Worm (Caenorhabditis elegans): Measurements from ENCODE around the gene F41B4.3.
A peak's percentile ranks its signal among the peaks of the same experiment; 100 is the strongest.
"Not testable (repeated sequence)": the region's sequence is repeated elsewhere in the genome, so short reads cannot be mapped to it uniquely, and the experiment has no call there.

The F41B4.3 gene

ce11 chrX:6875273-6875672 is 39.4 kb upstream of the F41B4.3 start:
- TF ChIP-seq unc-62 (GFP tag; optimal IDR thresholded peaks at IDR 0.05) (no peak), F13H6.1 (tag; optimal IDR thresholded peaks at IDR 0.05) (no peak), nhr-25 (tag; optimal IDR thresholded peaks at IDR 0.05) (no peak), nhr-11 (tag; optimal IDR thresholded peaks at IDR 0.05) (no peak), sem-4 (tag; optimal IDR thresholded peaks at IDR 0.05) (no peak), ztf-11 (tag; optimal IDR thresholded peaks at IDR 0.05) (no peak), lsy-2 (tag; optimal IDR thresholded peaks at IDR 0.05) (no peak), R02D3.7 (tag; optimal IDR thresholded peaks at IDR 0.05) (no peak), zag-1 (tag; optimal IDR thresholded peaks at IDR 0.05) (no peak), lin-39 (tag; optimal IDR thresholded peaks at IDR 0.05) (no peak), dmd-4 (tag; optimal IDR thresholded peaks at IDR 0.05) (no peak), nhr-129 (tag; optimal IDR thresholded peaks at IDR 0.05) (no peak), sma-3 (GFP tag; optimal IDR thresholded peaks at IDR 0.05) (no peak), skn-1 (tag; optimal IDR thresholded peaks at IDR 0.05) (no peak), nhr-21 (tag; optimal IDR thresholded peaks at IDR 0.05) (no peak), nhr-23 (tag; optimal IDR thresholded peaks at IDR 0.05) (no peak), nhr-77 (tag; optimal IDR thresholded peaks at IDR 0.05) (no peak)

ce11 chrX:6874723-6875122 is 38.8 kb upstream of the F41B4.3 start, which contains the start of gene F41C6.4:
TSS of gene F41C6.4 (minus strand) at chrX:6874823.
- no peak for TF ChIP-seq aly-2 (tag; optimal IDR thresholded peaks at IDR 0.05)
- TF ChIP-seq lsy-2 (tag; optimal IDR thresholded peaks at IDR 0.05), result no peak
- no peak for TF ChIP-seq C34F6.9 (tag; optimal IDR thresholded peaks at IDR 0.05)
- TF ChIP-seq unc-39 (tag; optimal IDR thresholded peaks at IDR 0.05), result no peak
- TF ChIP-seq F13H6.1 (tag; optimal IDR thresholded peaks at IDR 0.05), result no peak
- no peak for TF ChIP-seq lin-11 (tag; optimal IDR thresholded peaks at IDR 0.05)

- not testable (repeated sequence) for TF ChIP-seq ztf-1 (GFP tag; conservative IDR thresholded peaks at IDR 0.05); elt-1 (tag; optimal IDR thresholded peaks at IDR 0.05); sma-9 (GFP tag; optimal IDR thresholded peaks at IDR 0.05); sma-9 (tag; optimal IDR thresholded peaks at IDR 0.05)
These were observed 32.8 kb upstream of the F41B4.3 start, which contains the start of gene C53B7.6 for ce11 chrX:6868669-6869068. TSS of gene C53B7.6 (minus strand) at chrX:6868769.

- no peak for TF ChIP-seq nhr-12 (tag; optimal IDR thresholded peaks at IDR 0.05)
- no peak for TF ChIP-seq dmd-4 (tag; optimal IDR thresholded peaks at IDR 0.05)
- TF ChIP-seq ceh-16 (tag; optimal IDR thresholded peaks at IDR 0.05), result no peak
- TF ChIP-seq aly-2 (tag; optimal IDR thresholded peaks at IDR 0.05), result no peak
- no peak for TF ChIP-seq ztf-1 (GFP tag; conservative IDR thresholded peaks at IDR 0.05)
- no peak for TF ChIP-seq lsy-2 (tag; optimal IDR thresholded peaks at IDR 0.05)
- no peak for TF ChIP-seq unc-62 (GFP tag; optimal IDR thresholded peaks at IDR 0.05)
- peak; percentile 66 for TF ChIP-seq crh-2 (tag; optimal IDR thresholded peaks at IDR 0.05)
- no peak for TF ChIP-seq snpc-4 (tag; optimal IDR thresholded peaks at IDR 0.05)
- TF ChIP-seq lin-11 (tag; optimal IDR thresholded peaks at IDR 0.05), result no peak
- TF ChIP-seq nhr-129 (tag; optimal IDR thresholded peaks at IDR 0.05), result peak; percentile 66
- TF ChIP-seq nhr-237 (tag; optimal IDR thresholded peaks at IDR 0.05), result no peak
- TF ChIP-seq skn-1 (tag; optimal IDR thresholded peaks at IDR 0.05), result no peak
- TF ChIP-seq nhr-10 (tag; optimal IDR thresholded peaks at IDR 0.05), result no peak
- TF ChIP-seq nhr-23 (tag; optimal IDR thresholded peaks at IDR 0.05), result no peak
- TF ChIP-seq unc-39 (tag; optimal IDR thresholded peaks at IDR 0.05), result no peak
- TF ChIP-seq ama-1 (optimal IDR thresholded peaks at IDR 0.05), result no peak
- TF ChIP-seq sma-3 (GFP tag; optimal IDR thresholded peaks at IDR 0.05), result peak; percentile 63
- TF ChIP-seq ztf-11 (tag; optimal IDR thresholded peaks at IDR 0.05), result no peak
- TF ChIP-seq unc-55 (GFP tag; optimal IDR thresholded peaks at IDR 0.05), result no peak
- TF ChIP-seq ZK546.5 (tag; optimal IDR thresholded peaks at IDR 0.05), result no peak
- TF ChIP-seq mab-5 (tag; optimal IDR thresholded peaks at IDR 0.05), result no peak
- TF ChIP-seq lin-13 (GFP tag; optimal IDR thresholded peaks at IDR 0.05), result peak; percentile 31
- TF ChIP-seq R02D3.7 (tag; optimal IDR thresholded peaks at IDR 0.05), result no peak
- no peak for TF ChIP-seq mdl-1 (tag; optimal IDR thresholded peaks at IDR 0.05)
- TF ChIP-seq nhr-11 (tag; optimal IDR thresholded peaks at IDR 0.05), result no peak
- TF ChIP-seq elt-1 (tag; optimal IDR thresholded peaks at IDR 0.05), result no peak
- peak; percentile 62 for TF ChIP-seq Y55F3AM.14 (GFP tag; optimal IDR thresholded peaks at IDR 0.05)
- TF ChIP-seq gmeb-1 (tag; optimal IDR thresholded peaks at IDR 0.05), result no peak
- TF ChIP-seq fos-1 (tag; optimal IDR thresholded peaks at IDR 0.05), result peak; percentile 59
- peak; percentile 82 for TF ChIP-seq sma-9 (GFP tag; optimal IDR thresholded peaks at IDR 0.05)
- no peak for TF ChIP-seq sma-9 (tag; optimal IDR thresholded peaks at IDR 0.05)
- no peak for TF ChIP-seq mbf-1 (tag; optimal IDR thresholded peaks at IDR 0.05)
- no peak for TF ChIP-seq ceh-82 (tag; optimal IDR thresholded peaks at IDR 0.05)
- TF ChIP-seq nhr-6 (tag; optimal IDR thresholded peaks at IDR 0.05), result no peak
- no peak for TF ChIP-seq ztf-4 (tag; optimal IDR thresholded peaks at IDR 0.05)
- no peak for TF ChIP-seq zag-1 (tag; optimal IDR thresholded peaks at IDR 0.05)
- peak; percentile 10 for TF ChIP-seq C34F6.9 (tag; optimal IDR thresholded peaks at IDR 0.05)
- peak; percentile 11 for TF ChIP-seq nhr-21 (tag; optimal IDR thresholded peaks at IDR 0.05)
- TF ChIP-seq peb-1 (tag; optimal IDR thresholded peaks at IDR 0.05), result no peak
- TF ChIP-seq elt-3 (tag; optimal IDR thresholded peaks at IDR 0.05), result no peak
- peak; percentile 40 for TF ChIP-seq F13H6.1 (tag; optimal IDR thresholded peaks at IDR 0.05)
- peak; percentile 47 for TF ChIP-seq egl-27 (tag; optimal IDR thresholded peaks at IDR 0.05)
These were observed 31.8 kb upstream of the F41B4.3 start for ce11 chrX:6867707-6868106.
